Worm (Caenorhabditis elegans) whole organism, L4 larva: ENCODE measurements around the gene srh-206.
"Not testable (repeated sequence)": the region's sequence is repeated elsewhere in the genome, so short reads cannot be mapped to it uniquely, and the experiment has no call there.

ENCODE experiments used
- F26F4.8 ChIP-seq: fragments of 200-800 bp; sonication (Bioruptor generic); conservative IDR thresholded peaks from 2 replicates; pipeline ENCODE4 v1.3.6; 2022; ENCODE audit warnings: missing genetic modification characterization, missing compliant biosample characterization
- F49E8.2 ChIP-seq: sonication (generic microtip); optimal IDR thresholded peaks from 2 replicates; lab custom pipeline; 2016; ENCODE audit warnings: missing compliant biosample characterization, mild to moderate bottlenecking, missing genetic modification characterization, borderline replicate concordance
- T20F7.1 ChIP-seq: fragments of 200-800 bp; sonication (Bioruptor generic); optimal IDR thresholded peaks from 2 replicates; lab custom pipeline; 2018; ENCODE audit warnings: mild to moderate bottlenecking, missing genetic modification characterization, missing compliant biosample characterization
- Y105C5A.15 ChIP-seq: fragments of 200-800 bp; sonication (Bioruptor generic); IDR thresholded peaks from 2 replicates; pipeline ENCODE4 v1.3.6; 2022; ENCODE audit warnings: missing genetic modification characterization, missing compliant biosample characterization
- Y5F2A.4 ChIP-seq: fragments of 200-800 bp; sonication (Bioruptor generic); optimal IDR thresholded peaks from 2 replicates; lab custom pipeline; 2018; ENCODE audit warnings: mild to moderate bottlenecking, missing genetic modification characterization, missing compliant biosample characterization
- arid-1 ChIP-seq: fragments of 200-800 bp; sonication (Bioruptor generic); conservative IDR thresholded peaks from 2 replicates; pipeline ENCODE4 v1.3.6; 2022; ENCODE audit warnings: missing genetic modification reagents, missing genetic modification characterization, missing compliant biosample characterization
- ceh-20 ChIP-seq: fragments of 200-800 bp; sonication (Bioruptor generic); IDR thresholded peaks from 2 replicates; pipeline ENCODE4 v1.3.6; 2022; ENCODE audit warnings: missing genetic modification reagents, missing genetic modification characterization, missing compliant biosample characterization
- ces-1 ChIP-seq: fragments of 150-350 bp; sonication (generic microtip); optimal IDR thresholded peaks from 4 replicates; lab custom pipeline; 2014; ENCODE audit warnings: missing biosample characterization, missing genetic modification reagents, missing genetic modification characterization
- cey-2 ChIP-seq: sonication (generic microtip); optimal IDR thresholded peaks from 3 replicates; lab custom pipeline; 2017; ENCODE audit warnings: missing genetic modification characterization, mild to moderate bottlenecking, missing compliant biosample characterization, antibody characterized with exemption, borderline replicate concordance; ENCODE audit not compliant: insufficient read depth
- ctbp-1 ChIP-seq: fragments of 200-800 bp; sonication (Bioruptor generic); IDR thresholded peaks from 2 replicates; pipeline ENCODE4 v1.3.6; 2022; ENCODE audit warnings: missing genetic modification reagents, missing genetic modification characterization, missing compliant biosample characterization
- daf-12 ChIP-seq: fragments of 150-350 bp; optimal IDR thresholded peaks from 2 replicates; lab custom pipeline; 2014; ENCODE audit warnings: missing biosample characterization, missing genetic modification reagents, missing genetic modification characterization
- dmd-9 ChIP-seq: fragments of 200-800 bp; sonication (Bioruptor generic); IDR thresholded peaks from 2 replicates; pipeline ENCODE4 v1.3.6; 2022; ENCODE audit warnings: missing genetic modification reagents, missing genetic modification characterization, missing compliant biosample characterization
- egl-27 ChIP-seq: sonication (generic microtip); optimal IDR thresholded peaks from 3 replicates; lab custom pipeline; 2017; ENCODE audit warnings: missing biosample characterization, missing genetic modification reagents, missing genetic modification characterization
- hif-1 ChIP-seq, 2 experiments: sonication (generic microtip); optimal IDR thresholded peaks; 2 replicates each; lab custom pipeline; 2016 to 2017; ENCODE audit warnings: missing compliant biosample characterization in 2 of 2, missing genetic modification characterization in 2 of 2, missing genetic modification reagents in 2 of 2, missing genotype in 2 of 2, mild to moderate bottlenecking in 1 of 2
- lin-15B ChIP-seq: fragments of 150-350 bp; sonication (generic microtip); optimal IDR thresholded peaks from 3 replicates; lab custom pipeline; 2014; ENCODE audit warnings: missing biosample characterization, missing genetic modification characterization
- lin-38 ChIP-seq: fragments of 200-800 bp; sonication (Bioruptor generic); IDR thresholded peaks from 2 replicates; pipeline ENCODE4 v1.3.6; 2022; ENCODE audit warnings: missing genetic modification reagents, missing genetic modification characterization, missing compliant biosample characterization
- lir-3 ChIP-seq: sonication (generic microtip); optimal IDR thresholded peaks from 2 replicates; lab custom pipeline; 2016; ENCODE audit warnings: mild to moderate bottlenecking, missing genetic modification characterization, missing compliant biosample characterization
- lsy-2 ChIP-seq, 2 experiments: fragments of 150-350 bp in 1 of 2; sonication (generic microtip) in 1 of 2; optimal IDR thresholded peaks; 2 replicates each; lab custom pipeline; 2014 to 2017; ENCODE audit warnings: missing biosample characterization in 2 of 2, missing genetic modification characterization in 2 of 2
- madf-9 ChIP-seq: fragments of 200-800 bp; sonication (Bioruptor generic); conservative IDR thresholded peaks from 2 replicates; pipeline ENCODE4 v1.3.6; 2022; ENCODE audit warnings: missing genetic modification reagents, missing genetic modification characterization, missing compliant biosample characterization
- mxl-2 ChIP-seq: fragments of 200-800 bp; sonication (Bioruptor generic); conservative IDR thresholded peaks from 2 replicates; pipeline ENCODE4 v1.3.6; 2022; ENCODE audit warnings: missing genetic modification reagents, missing genetic modification characterization, missing compliant biosample characterization
- nhr-102 ChIP-seq: sonication (generic microtip); optimal IDR thresholded peaks from 2 replicates; lab custom pipeline; 2016; ENCODE audit warnings: mild to moderate bottlenecking, missing genetic modification characterization, moderate library complexity, missing compliant biosample characterization
- nhr-42 ChIP-seq: fragments of 200-800 bp; sonication (Bioruptor generic); IDR thresholded peaks from 2 replicates; pipeline ENCODE4 v1.3.6; 2022; ENCODE audit warnings: missing genetic modification characterization, missing compliant biosample characterization
- nhr-48 ChIP-seq: sonication (generic microtip); optimal IDR thresholded peaks from 2 replicates; lab custom pipeline; 2016; ENCODE audit warnings: mild to moderate bottlenecking, missing genetic modification characterization, missing compliant biosample characterization
- nhr-76 ChIP-seq: fragments of 150-350 bp; optimal IDR thresholded peaks from 2 replicates; lab custom pipeline; 2014; ENCODE audit warnings: missing biosample characterization, missing genetic modification characterization
- nhr-77 ChIP-seq: fragments of 150-350 bp; optimal IDR thresholded peaks from 2 replicates; lab custom pipeline; 2014; ENCODE audit warnings: missing biosample characterization, missing genetic modification characterization
- php-3 ChIP-seq: fragments of 200-800 bp; sonication (Bioruptor generic); IDR thresholded peaks from 2 replicates; pipeline ENCODE4 v1.3.6; 2022; ENCODE audit warnings: missing genetic modification reagents, missing genetic modification characterization, missing compliant biosample characterization
- saeg-2 ChIP-seq: fragments of 200-800 bp; sonication (Bioruptor generic); IDR thresholded peaks from 2 replicates; pipeline ENCODE4 v1.3.6; 2022; ENCODE audit warnings: missing genetic modification reagents, missing genetic modification characterization, missing compliant biosample characterization
- set-16 ChIP-seq: fragments of 200-800 bp; sonication (Bioruptor generic); IDR thresholded peaks from 2 replicates; pipeline ENCODE4 v1.3.6; 2022; ENCODE audit warnings: missing genetic modification reagents, missing genetic modification characterization, missing compliant biosample characterization
- skn-1 ChIP-seq: fragments of 150-350 bp; optimal IDR thresholded peaks from 2 replicates; lab custom pipeline; 2014; ENCODE audit warnings: missing biosample characterization, missing genetic modification characterization
- unc-130 ChIP-seq: sonication (generic microtip); optimal IDR thresholded peaks from 2 replicates; lab custom pipeline; 2016; ENCODE audit warnings: missing genetic modification reagents, missing genetic modification characterization, missing compliant biosample characterization
- unc-39 ChIP-seq: sonication (generic microtip); optimal IDR thresholded peaks from 2 replicates; lab custom pipeline; 2017; ENCODE audit warnings: missing biosample characterization, missing genetic modification characterization
- unc-62 ChIP-seq, 3 experiments: fragments of 150-350 bp in 1 of 3; sonication (generic microtip); optimal IDR thresholded peaks in 2 of 3; peaks in 1 of 3; 1 replicate in 1 of 3; 2 replicates in 2 of 3; lab custom pipeline; 2014 to 2017; ENCODE audit warnings: missing biosample characterization in 3 of 3, missing genetic modification characterization in 3 of 3, missing genetic modification reagents in 3 of 3, missing genotype in 1 of 3
- zag-1 ChIP-seq: fragments of 150-350 bp; optimal IDR thresholded peaks from 2 replicates; lab custom pipeline; 2014; ENCODE audit warnings: missing biosample characterization, missing genetic modification characterization
- zfp-2 ChIP-seq: sonication (generic microtip); optimal IDR thresholded peaks from 2 replicates; lab custom pipeline; 2016; ENCODE audit warnings: mild to moderate bottlenecking, missing genetic modification characterization, missing compliant biosample characterization

The srh-206 gene

ce11 chrV:16948011-16948410, 6.7 kb downstream of the srh-206 start, which contains the start of gene fbxa-112:
Gene fbxa-112 (minus strand): TSS chrV:16948111.
- not testable (repeated sequence) for TF ChIP-seq nhr-102; cey-2 (tag; lab: Kevin White, UChicago); unc-130 (GFP tag; lab: Kevin White, UChicago)

DNA sequence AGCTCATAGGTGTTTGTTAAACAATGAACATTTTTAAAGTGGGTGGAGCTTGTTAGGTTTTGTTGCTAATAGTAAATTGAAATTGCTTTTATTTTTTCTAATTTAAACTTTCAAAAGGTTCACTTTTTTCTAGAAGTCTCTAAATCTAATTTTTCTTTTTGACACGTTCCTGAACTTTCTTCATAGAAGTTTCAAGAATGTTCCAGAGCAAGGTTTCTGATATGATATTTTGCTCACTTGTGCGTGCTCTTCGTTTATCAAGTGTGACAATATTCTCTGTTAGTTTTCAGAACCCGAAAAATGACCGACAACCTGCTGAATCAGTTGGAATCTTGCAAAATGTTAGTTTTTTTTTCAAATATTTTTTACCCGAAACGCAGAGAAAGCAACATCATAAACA, 15.9 kb downstream of the srh-206 start, which contains the start of gene fbxa-148:
TSS of gene fbxa-148 (plus strand) at position 301 of the 400 bp plus-strand sequence.
- not testable (repeated sequence) for TF ChIP-seq set-16; daf-12 (tag; lab: Kevin White, UChicago); zag-1

DNA sequence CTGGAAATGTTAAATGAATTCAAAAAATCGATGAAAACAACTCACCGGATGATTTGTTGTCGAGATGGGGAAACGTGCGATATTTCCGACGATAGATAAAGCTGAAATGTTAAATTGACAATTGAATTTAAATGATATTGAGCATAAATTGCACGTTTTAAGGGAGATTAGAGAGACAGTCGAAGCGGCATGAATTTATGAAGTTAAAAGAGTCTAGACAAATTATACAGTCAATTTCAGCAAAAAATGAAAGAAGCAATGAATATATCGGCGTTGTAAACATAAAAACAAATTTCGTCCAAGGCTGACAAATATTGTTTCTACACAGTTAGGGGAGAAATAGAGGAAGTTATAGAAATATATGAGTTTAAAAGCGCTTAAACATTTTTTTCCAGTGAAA, 27.3 kb downstream of the srh-206 start, which contains the start of gene Y102A5C.36:
TSS of gene Y102A5C.36 (minus strand) at position 101 of the 400 bp plus-strand sequence.
- TF ChIP-seq saeg-2 (GFP tag; lab: Robert Waterston, UW) = no peak
- TF ChIP-seq madf-9 (GFP tag; lab: Robert Waterston, UW) = no peak
- TF ChIP-seq Y105C5A.15 (GFP tag; lab: Robert Waterston, UW) = no peak
- TF ChIP-seq egl-27 (tag; lab: Kevin White, UChicago) = no peak
- no peak for TF ChIP-seq zfp-2 (tag; lab: Kevin White, UChicago)
- no peak for TF ChIP-seq T20F7.1 (GFP tag; lab: Kevin White, UChicago)
- TF ChIP-seq Y5F2A.4 (GFP tag; lab: Kevin White, UChicago) = no peak
- no peak for TF ChIP-seq unc-39 (tag; lab: Kevin White, UChicago)
- TF ChIP-seq dmd-9 = no peak
- no peak for TF ChIP-seq mxl-2 (GFP tag; lab: Robert Waterston, UW)
- no peak for TF ChIP-seq nhr-76
- no peak for TF ChIP-seq nhr-42
- TF ChIP-seq cey-2 (tag; lab: Kevin White, UChicago) = no peak
- no peak for TF ChIP-seq php-3 (GFP tag; lab: Robert Waterston, UW)
- TF ChIP-seq nhr-48 (tag; lab: Kevin White, UChicago) = no peak
- no peak for TF ChIP-seq unc-62 (GFP tag; optimal IDR thresholded peaks at IDR 0.05 in 1 of 2; lab: Kevin White, UChicago)
- no peak for TF ChIP-seq unc-62 (tag; optimal IDR thresholded peaks at IDR 0.05; lab: Kevin White, UChicago)

- TF ChIP-seq dmd-9 (no peak), madf-9 (GFP tag; lab: Robert Waterston, UW) (no peak), unc-130 (GFP tag; lab: Kevin White, UChicago) (no peak), nhr-42 (no peak), lin-38 (GFP tag; lab: Robert Waterston, UW) (no peak), Y5F2A.4 (GFP tag; lab: Kevin White, UChicago) (no peak), lin-15B (no peak), unc-39 (tag; lab: Kevin White, UChicago) (no peak), ces-1 (no peak), arid-1 (GFP tag; lab: Robert Waterston, UW) (no peak), lir-3 (tag; lab: Kevin White, UChicago) (no peak), nhr-76 (no peak), ceh-20 (GFP tag; lab: Robert Waterston, UW) (no peak), nhr-77 (tag; lab: Kevin White, UChicago) (no peak), nhr-48 (tag; lab: Kevin White, UChicago) (no peak), ctbp-1 (GFP tag; lab: Robert Waterston, UW) (no peak), hif-1 (tag; optimal IDR thresholded peaks at IDR 0.05; lab: Kevin White, UChicago) (no peak), F26F4.8 (GFP tag; lab: Robert Waterston, UW) (no peak)
These were observed 32.7 kb downstream of the srh-206 start, which contains the start of gene Y102A5C.4 for ce11 chrV:16921952-16922351. Gene Y102A5C.4 (plus strand): TSS chrV:16922252.

DNA sequence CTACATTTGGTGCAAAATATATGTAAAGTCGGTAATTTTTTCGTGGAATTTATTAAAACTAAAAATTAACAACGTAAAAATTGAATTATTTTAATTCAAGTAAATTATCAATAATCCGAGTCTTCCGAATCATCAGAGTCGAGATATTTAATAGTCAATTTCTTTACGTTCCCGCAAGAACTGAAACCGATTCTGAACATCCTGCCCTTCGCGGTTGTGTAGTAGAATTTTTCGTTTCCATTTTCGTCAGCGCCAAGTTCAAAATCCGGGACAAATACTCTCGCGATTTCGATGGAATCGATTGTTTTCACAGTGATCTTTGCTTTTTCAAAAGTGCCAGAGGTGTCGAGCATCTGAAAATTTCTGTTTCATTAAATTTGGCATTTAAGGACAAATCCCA, 35.0 kb downstream of the srh-206 start:
- TF ChIP-seq lsy-2 (tag; optimal IDR thresholded peaks at IDR 0.05; lab: Kevin White, UChicago) (no peak), cey-2 (tag; lab: Kevin White, UChicago) (no peak), skn-1 (tag; lab: Kevin White, UChicago) (no peak), lin-38 (GFP tag; lab: Robert Waterston, UW) (peak; percentile 63), F49E8.2 (tag; lab: Kevin White, UChicago) (peak; percentile 68)
